Worm (Caenorhabditis elegans) whole organism, early embryonic: ENCODE measurements around the gene emb-4.

Source experiments
- F13C5.2 ChIP-seq: sonication (generic microtip); optimal IDR thresholded peaks from 2 replicates; lab custom pipeline; 2017; ENCODE audit warnings: mild to moderate bottlenecking, missing genetic modification characterization, inconsistent platforms, missing compliant biosample characterization
- ama-1 ChIP-seq: fragments of 150-350 bp; optimal IDR thresholded peaks from 2 replicates; lab custom pipeline; 2014
- ceh-13 ChIP-seq: fragments of 200-800 bp; sonication (Bioruptor generic); optimal IDR thresholded peaks from 2 replicates; lab custom pipeline; 2018; ENCODE audit warnings: mild to moderate bottlenecking, missing genetic modification characterization, missing compliant biosample characterization
- hmbx-1 ChIP-seq: sonication (generic microtip); optimal IDR thresholded peaks from 2 replicates; lab custom pipeline; 2016; ENCODE audit warnings: mild to moderate bottlenecking, missing genetic modification characterization, missing compliant biosample characterization
- hmg-4 ChIP-seq: fragments of 200-800 bp; sonication (Bioruptor generic); optimal IDR thresholded peaks from 2 replicates; lab custom pipeline; 2018; ENCODE audit warnings: mild to moderate bottlenecking, missing genetic modification characterization, missing compliant biosample characterization
- hnd-1 ChIP-seq: sonication (generic microtip); optimal IDR thresholded peaks from 2 replicates; lab custom pipeline; 2016; ENCODE audit warnings: missing genetic modification characterization, missing compliant biosample characterization
- scrt-1 ChIP-seq: fragments of 200-800 bp; sonication (Bioruptor generic); IDR thresholded peaks from 2 replicates; pipeline ENCODE4 v1.3.6; 2022; ENCODE audit warnings: missing genetic modification characterization, missing compliant biosample characterization
- sea-1 ChIP-seq: fragments of 200-800 bp; sonication (Bioruptor generic); conservative IDR thresholded peaks from 2 replicates; pipeline ENCODE4 v1.3.6; 2022; ENCODE audit warnings: missing genetic modification characterization, missing compliant biosample characterization
- tbx-11 ChIP-seq: fragments of 200-800 bp; sonication (Bioruptor generic); IDR thresholded peaks from 2 replicates; pipeline ENCODE4 v1.3.6; 2022; ENCODE audit warnings: missing genetic modification characterization, missing compliant biosample characterization
- tbx-37 ChIP-seq: fragments of 200-800 bp; sonication (Bioruptor generic); conservative IDR thresholded peaks from 2 replicates; pipeline ENCODE4 v1.3.6; 2022; ENCODE audit warnings: missing genetic modification reagents, missing genetic modification characterization, missing compliant biosample characterization
- tra-4 ChIP-seq: sonication (generic microtip); optimal IDR thresholded peaks from 2 replicates; lab custom pipeline; 2017; ENCODE audit warnings: missing genetic modification characterization, missing compliant biosample characterization

DNA sequence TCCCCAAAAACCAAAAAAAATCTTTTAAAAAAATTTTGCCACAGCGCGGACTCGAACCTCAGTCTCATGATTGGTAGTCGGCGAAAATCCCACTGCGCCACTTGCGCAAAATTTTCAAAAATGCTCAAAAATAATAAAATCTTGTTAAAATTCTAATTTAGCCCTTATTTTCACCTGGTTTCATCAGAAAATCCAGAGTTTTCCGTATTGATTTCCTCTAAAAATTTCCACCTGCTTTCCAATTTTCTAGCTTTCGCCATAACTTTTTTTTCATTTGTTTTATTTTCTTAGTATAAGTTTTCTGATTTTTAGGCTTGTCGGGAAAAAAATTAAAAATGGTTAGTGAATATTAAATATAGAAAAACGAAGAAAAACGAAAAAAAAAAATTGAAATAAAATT is 67.4 kb downstream of the emb-4 start:
- TF ChIP-seq ama-1 (lab: Kevin White, UChicago) (no peak), tra-4 (tag; lab: Kevin White, UChicago) (no peak), ceh-13 (no peak), hmg-4 (no peak), hmbx-1 (tag; lab: Kevin White, UChicago) (no peak), tbx-11 (GFP tag; lab: Robert Waterston, UW) (no peak), F13C5.2 (tag; lab: Kevin White, UChicago) (no peak), sea-1 (no peak), scrt-1 (GFP tag; lab: Robert Waterston, UW) (no peak), tbx-37 (GFP tag; lab: Robert Waterston, UW) (no peak), hnd-1 (tag; lab: Kevin White, UChicago) (no peak)
